Worm (Caenorhabditis elegans) whole organism, late embryonic: ENCODE results near the gene fipr-6.

Experiments used
- C08G9.2 ChIP-seq: sonication (generic microtip); optimal IDR thresholded peaks from 2 replicates; lab custom pipeline; 2016; ENCODE audit warnings: mild to moderate bottlenecking, missing genetic modification characterization, moderate library complexity, missing compliant biosample characterization
- C38D4.7 ChIP-seq: fragments of 200-800 bp; sonication (Bioruptor generic); optimal IDR thresholded peaks from 2 replicates; lab custom pipeline; 2018; ENCODE audit warnings: mild to moderate bottlenecking, missing genetic modification characterization, moderate library complexity, missing compliant biosample characterization
- F13H6.1 ChIP-seq: sonication (generic microtip); optimal IDR thresholded peaks from 2 replicates; lab custom pipeline; 2016; ENCODE audit warnings: missing genetic modification characterization, missing compliant biosample characterization
- K02D7.2 ChIP-seq: sonication (generic microtip); optimal IDR thresholded peaks from 2 replicates; lab custom pipeline; 2017; ENCODE audit warnings: mild to moderate bottlenecking, missing genetic modification characterization, missing compliant biosample characterization
- Y22D7AL.16 ChIP-seq: sonication (generic microtip); optimal IDR thresholded peaks from 2 replicates; lab custom pipeline; 2016; ENCODE audit warnings: missing genetic modification characterization, missing compliant biosample characterization
- ama-1 ChIP-seq: fragments of 150-350 bp; optimal IDR thresholded peaks from 2 replicates; lab custom pipeline; 2014
- ceh-18 ChIP-seq: sonication (generic microtip); optimal IDR thresholded peaks from 2 replicates; lab custom pipeline; 2016; ENCODE audit warnings: missing genetic modification characterization, missing compliant biosample characterization
- ceh-19 ChIP-seq: fragments of 200-800 bp; sonication (Bioruptor generic); optimal IDR thresholded peaks from 2 replicates; lab custom pipeline; 2018; ENCODE audit warnings: mild to moderate bottlenecking, missing genetic modification characterization, missing compliant biosample characterization
- ceh-2 ChIP-seq: sonication (generic microtip); optimal IDR thresholded peaks from 2 replicates; lab custom pipeline; 2016; ENCODE audit warnings: missing genotype, missing genetic modification characterization, missing compliant biosample characterization
- ceh-24 ChIP-seq: sonication (generic microtip); optimal IDR thresholded peaks from 2 replicates; lab custom pipeline; 2016; ENCODE audit warnings: mild to moderate bottlenecking, missing genetic modification characterization, missing compliant biosample characterization
- ceh-30 ChIP-seq: fragments of 150-350 bp; optimal IDR thresholded peaks from 2 replicates; lab custom pipeline; 2014; ENCODE audit warnings: missing biosample characterization, missing genetic modification characterization
- ceh-34 ChIP-seq: sonication (generic microtip); optimal IDR thresholded peaks from 2 replicates; lab custom pipeline; 2016; ENCODE audit warnings: mild to moderate bottlenecking, missing genetic modification characterization, missing compliant biosample characterization
- ceh-6 ChIP-seq: fragments of 200-800 bp; sonication (Bioruptor generic); optimal IDR thresholded peaks from 2 replicates; lab custom pipeline; 2018; ENCODE audit warnings: mild to moderate bottlenecking, missing genetic modification characterization, missing compliant biosample characterization
- elt-2 ChIP-seq: sonication (generic microtip); optimal IDR thresholded peaks from 2 replicates; lab custom pipeline; 2016; ENCODE audit warnings: missing genetic modification reagents, missing genetic modification characterization, missing compliant biosample characterization
- elt-4 ChIP-seq: sonication (generic microtip); optimal IDR thresholded peaks from 2 replicates; lab custom pipeline; 2016; ENCODE audit warnings: missing genetic modification characterization, missing compliant biosample characterization
- eyg-1 ChIP-seq: sonication (generic microtip); optimal IDR thresholded peaks from 2 replicates; lab custom pipeline; 2016; ENCODE audit warnings: missing genotype, missing genetic modification characterization, missing compliant biosample characterization
- hlh-13 ChIP-seq: fragments of 200-800 bp; sonication (Bioruptor generic); optimal IDR thresholded peaks from 2 replicates; lab custom pipeline; 2018; ENCODE audit warnings: mild to moderate bottlenecking, missing genetic modification characterization, missing compliant biosample characterization
- hlh-30 ChIP-seq: sonication (generic microtip); optimal IDR thresholded peaks from 2 replicates; lab custom pipeline; 2017; ENCODE audit warnings: antibody characterized with exemption, missing genetic modification characterization, missing compliant biosample characterization; ENCODE audit not compliant: insufficient read depth
- hlh-8 ChIP-seq: sonication (generic microtip); optimal IDR thresholded peaks from 2 replicates; lab custom pipeline; 2016; ENCODE audit warnings: missing genotype, missing genetic modification characterization, missing compliant biosample characterization
- lim-6 ChIP-seq: sonication (generic microtip); optimal IDR thresholded peaks from 2 replicates; lab custom pipeline; 2016; ENCODE audit warnings: missing genetic modification characterization, missing compliant biosample characterization
- mec-3 ChIP-seq: sonication (generic microtip); optimal IDR thresholded peaks from 2 replicates; lab custom pipeline; 2016; ENCODE audit warnings: borderline replicate concordance, missing genetic modification characterization, missing compliant biosample characterization
- nfya-1 ChIP-seq: sonication (generic microtip); optimal IDR thresholded peaks from 2 replicates; lab custom pipeline; 2017; ENCODE audit warnings: missing genetic modification characterization, mild to moderate bottlenecking, missing compliant biosample characterization, antibody characterized with exemption, moderate library complexity
- nhr-11 ChIP-seq: fragments of 150-350 bp; optimal IDR thresholded peaks from 2 replicates; lab custom pipeline; 2014; ENCODE audit warnings: missing biosample characterization, missing genetic modification characterization
- nhr-232 ChIP-seq: sonication (generic microtip); optimal IDR thresholded peaks from 2 replicates; lab custom pipeline; 2016; ENCODE audit warnings: missing genetic modification characterization, missing compliant biosample characterization
- odd-2 ChIP-seq: sonication (generic microtip); optimal IDR thresholded peaks from 2 replicates; lab custom pipeline; 2017; ENCODE audit warnings: antibody characterized with exemption, mild to moderate bottlenecking, missing genetic modification characterization, missing compliant biosample characterization
- pat-9 ChIP-seq: fragments of 200-800 bp; sonication (Bioruptor generic); optimal IDR thresholded peaks from 2 replicates; lab custom pipeline; 2018; ENCODE audit warnings: mild to moderate bottlenecking, missing genetic modification characterization, moderate library complexity, missing compliant biosample characterization
- pha-4 ChIP-seq: fragments of 150-350 bp; optimal IDR thresholded peaks from 2 replicates; lab custom pipeline; 2018; ENCODE audit warnings: missing biosample characterization, missing genetic modification reagents, missing genetic modification characterization
- pros-1 ChIP-seq: fragments of 150-350 bp; optimal IDR thresholded peaks from 2 replicates; lab custom pipeline; 2014; ENCODE audit warnings: missing biosample characterization, missing genetic modification reagents, missing genetic modification characterization
- ref-2 ChIP-seq: sonication (generic microtip); optimal IDR thresholded peaks from 2 replicates; lab custom pipeline; 2016; ENCODE audit warnings: missing genetic modification characterization, missing compliant biosample characterization
- rnt-1 ChIP-seq: sonication (generic microtip); optimal IDR thresholded peaks from 2 replicates; lab custom pipeline; 2016; ENCODE audit warnings: missing genetic modification characterization, missing compliant biosample characterization
- sdc-2 ChIP-seq: sonication (generic microtip); optimal IDR thresholded peaks from 2 replicates; lab custom pipeline; 2016; ENCODE audit warnings: missing genotype, missing genetic modification characterization, missing compliant biosample characterization
- unc-3 ChIP-seq, 2 experiments: fragments of 200-800 bp in 1 of 2; sonication (Bioruptor generic) in 1 of 2; sonication (generic microtip) in 1 of 2; conservative IDR thresholded peaks in 1 of 2; optimal IDR thresholded peaks in 1 of 2; 2 replicates each; pipeline versions ENCODE4 v1.3.6 to Lab custom; 2016 to 2022; ENCODE audit warnings: missing compliant biosample characterization in 2 of 2, missing genetic modification characterization in 2 of 2, missing genetic modification reagents in 1 of 2
- unc-42 ChIP-seq: sonication (generic microtip); optimal IDR thresholded peaks from 2 replicates; lab custom pipeline; 2016; ENCODE audit warnings: missing genotype, missing genetic modification characterization, missing compliant biosample characterization
- ztf-16 ChIP-seq: sonication (generic microtip); optimal IDR thresholded peaks from 2 replicates; lab custom pipeline; 2017; ENCODE audit warnings: missing genetic modification characterization, missing compliant biosample characterization

fipr-6 gene

DNA sequence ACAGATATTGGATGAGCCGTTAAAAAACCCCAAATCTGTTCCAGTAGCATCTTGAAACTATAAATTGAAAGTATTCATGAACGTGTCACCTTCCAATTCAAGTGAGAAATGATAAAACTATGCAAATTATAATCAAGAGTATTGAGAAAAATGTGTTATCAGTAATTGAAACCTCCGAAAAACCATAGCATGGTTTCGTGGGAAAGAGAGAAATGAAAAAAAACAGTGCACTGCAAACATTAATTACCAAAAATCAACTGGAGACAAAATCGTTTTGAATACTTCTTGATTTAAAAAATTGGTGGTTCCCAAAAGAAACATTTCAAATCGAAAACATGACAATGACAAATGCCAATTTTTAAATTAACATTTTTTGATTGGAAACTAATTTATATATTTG lies 5.4 kb upstream of the fipr-6 start, which contains the start of gene daf-36:
daf-36 (minus strand) TSS at position 101 of the 400 bp plus-strand sequence.
- no peak for TF ChIP-seq ceh-19

DNA sequence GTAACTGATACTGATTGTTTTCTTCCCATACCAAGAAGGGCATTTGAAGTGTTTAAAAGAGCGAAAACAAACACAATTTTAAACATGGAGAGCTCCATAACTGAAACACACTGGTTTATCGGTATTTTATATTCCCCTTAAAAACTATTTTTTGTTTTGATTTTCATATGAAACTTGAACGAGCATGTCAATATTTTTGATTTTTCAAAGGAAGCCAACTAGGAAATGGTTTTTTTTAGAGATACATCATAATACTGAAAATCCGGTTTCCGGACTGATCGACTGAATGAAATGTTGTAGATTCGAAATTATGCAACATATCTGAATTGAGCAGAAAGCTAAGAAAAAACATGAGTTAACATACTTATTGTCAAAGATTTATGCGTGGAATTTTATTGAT lies 3.7 kb upstream of the fipr-6 start, which contains the start of gene ttr-19:
ttr-19 (minus strand) TSS at position 101 of the 400 bp plus-strand sequence.
- no peak for TF ChIP-seq ceh-24 (tag; lab: Kevin White, UChicago)
- TF ChIP-seq nfya-1 (tag; lab: Kevin White, UChicago), result no peak
- no peak for TF ChIP-seq ref-2 (tag; lab: Kevin White, UChicago)
- TF ChIP-seq hlh-8 (tag; lab: Kevin White, UChicago), result no peak
- TF ChIP-seq lim-6, result no peak
- no peak for TF ChIP-seq F13H6.1 (tag; lab: Kevin White, UChicago)
- TF ChIP-seq ceh-2 (tag; lab: Kevin White, UChicago), result no peak
- no peak for TF ChIP-seq elt-4 (tag; lab: Kevin White, UChicago)
- TF ChIP-seq ceh-30 (tag; lab: Kevin White, UChicago), result no peak
- no peak for TF ChIP-seq nhr-11 (tag; lab: Kevin White, UChicago)
- TF ChIP-seq ztf-16 (tag; lab: Kevin White, UChicago), result no peak
- TF ChIP-seq pha-4 (tag; lab: Kevin White, UChicago), result no peak
- TF ChIP-seq C08G9.2 (tag; lab: Kevin White, UChicago), result no peak
- no peak for TF ChIP-seq ceh-34 (tag; lab: Kevin White, UChicago)
- no peak for TF ChIP-seq elt-2 (tag; lab: Kevin White, UChicago)
- TF ChIP-seq pros-1, result no peak
- TF ChIP-seq rnt-1, result no peak
- TF ChIP-seq Y22D7AL.16 (tag; lab: Kevin White, UChicago), result no peak

DNA sequence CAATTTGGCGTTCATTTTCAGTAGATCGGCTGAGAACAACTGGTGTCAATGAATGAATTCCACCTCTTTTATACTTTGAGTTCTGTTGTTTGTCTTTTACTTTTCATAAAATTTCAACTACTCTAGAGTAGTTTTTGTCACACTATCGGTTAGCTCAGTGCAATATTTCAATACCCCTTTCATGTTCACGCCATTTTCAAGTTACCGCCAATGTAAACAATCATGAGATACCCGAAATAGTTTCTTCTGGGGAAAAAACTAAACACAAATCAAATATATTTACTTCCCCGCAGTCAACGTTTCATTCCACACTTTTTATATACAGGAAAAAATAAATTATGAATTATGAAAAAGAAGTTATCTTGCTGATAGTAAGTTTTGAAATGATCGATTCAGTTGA lies 2.7 kb upstream of the fipr-6 start, which contains the start of gene fipr-4:
fipr-4 (minus strand) TSS at position 101 of the 400 bp plus-strand sequence.
- TF ChIP-seq ama-1 (lab: Kevin White, UChicago) (no peak), hlh-13 (GFP tag; lab: Kevin White, UChicago) (no peak), ceh-18 (no peak), hlh-30 (tag; lab: Kevin White, UChicago) (no peak), C38D4.7 (GFP tag; lab: Kevin White, UChicago) (no peak), ref-2 (tag; lab: Kevin White, UChicago) (no peak), K02D7.2 (tag; lab: Kevin White, UChicago) (no peak), sdc-2 (tag; lab: Kevin White, UChicago) (no peak), unc-42 (no peak)

DNA sequence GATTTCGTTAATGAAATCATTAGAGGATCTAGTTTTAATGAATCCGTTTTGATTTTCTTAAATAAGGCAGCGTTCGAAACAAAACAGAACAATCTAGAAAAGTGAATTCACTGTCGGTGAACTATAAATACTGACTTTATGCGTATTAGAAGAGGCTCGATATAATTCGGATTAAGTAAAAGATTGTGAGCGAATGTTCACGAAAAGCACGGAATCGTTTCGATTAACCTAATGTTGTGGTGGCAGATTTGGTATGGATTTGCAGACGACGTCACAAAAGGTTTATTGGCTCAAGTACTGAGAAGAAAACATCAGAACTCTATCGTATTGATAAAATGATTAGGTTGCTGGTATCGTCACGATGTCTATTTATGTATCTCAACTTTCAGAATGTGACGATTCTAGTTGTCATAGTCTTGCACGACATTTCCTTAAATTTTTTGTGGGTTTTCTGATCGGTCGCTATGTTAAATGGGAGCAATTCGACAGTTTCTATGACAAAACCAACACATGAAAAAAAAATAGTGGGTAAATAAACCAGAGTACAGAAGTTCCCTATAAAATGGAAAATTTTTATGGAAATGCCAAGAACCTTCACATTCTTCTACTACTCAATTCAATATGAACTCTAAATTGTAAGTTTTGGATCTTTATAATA lies 1.7 kb upstream of the fipr-6 start, which contains the start of the genes pyt-1 and fipr-7:
pyt-1 (minus strand) TSS at position 101 of the 658 bp plus-strand sequence.
fipr-7 (plus strand) TSS at position 608 of the 658 bp plus-strand sequence.
- TF ChIP-seq ceh-24 (tag; lab: Kevin White, UChicago) (no peak), ceh-6 (GFP tag; lab: Kevin White, UChicago) (no peak), eyg-1 (tag; lab: Kevin White, UChicago) (no peak), ceh-34 (tag; lab: Kevin White, UChicago) (no peak), odd-2 (tag; lab: Kevin White, UChicago) (no peak), nhr-232 (tag; lab: Kevin White, UChicago) (no peak), pat-9 (no peak), mec-3 (no peak), unc-3 (GFP tag; conservative IDR thresholded peaks at IDR 0.05; lab: Robert Waterston, UW) (no peak), unc-3 (tag; optimal IDR thresholded peaks at IDR 0.05; lab: Kevin White, UChicago) (no peak)
